Worm (Caenorhabditis elegans) whole organism, L4/young adult: ENCODE data around the gene ttn-1.

ENCODE experiments used
- W03F9.2 ChIP-seq: fragments of 150-350 bp; optimal IDR thresholded peaks from 2 replicates; lab custom pipeline; 2014; ENCODE audit warnings: missing biosample characterization, missing genetic modification characterization
- dao-5 ChIP-seq: sonication (generic microtip); optimal IDR thresholded peaks from 2 replicates; lab custom pipeline; 2016; ENCODE audit warnings: missing genotype, missing genetic modification characterization, moderate library complexity, missing compliant biosample characterization
- him-1 ChIP-seq: sonication (generic microtip); optimal IDR thresholded peaks from 2 replicates; lab custom pipeline; 2016; ENCODE audit warnings: missing genotype, missing genetic modification reagents, missing genetic modification characterization, missing compliant biosample characterization

Gene ttn-1

DNA sequence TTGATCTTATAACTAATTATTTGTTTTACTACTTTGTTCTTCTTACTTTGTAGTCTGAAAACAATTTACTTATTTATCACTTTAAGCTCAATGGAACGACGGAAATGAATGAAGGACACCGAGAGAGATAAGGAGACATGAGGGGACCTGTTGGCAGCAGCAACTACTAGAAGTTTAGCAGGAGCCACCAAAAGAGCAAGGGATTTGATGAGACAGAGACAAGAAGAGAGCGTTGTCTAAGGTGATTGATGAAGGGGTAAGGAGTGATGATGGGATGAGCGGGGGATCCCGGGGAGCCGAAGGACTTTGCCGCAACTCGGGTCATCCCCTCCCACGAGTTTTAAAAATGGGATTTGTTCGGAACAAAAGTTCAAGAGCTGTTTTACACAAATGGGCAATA lies at the start of gene ttn-1:
ttn-1 (minus strand) TSS at position 60 of the 400 bp plus-strand sequence.
- TF ChIP-seq dao-5 (no peak), W03F9.2 (tag; lab: Kevin White, UChicago) (no peak), him-1 (tag; lab: Kevin White, UChicago) (no peak)

DNA sequence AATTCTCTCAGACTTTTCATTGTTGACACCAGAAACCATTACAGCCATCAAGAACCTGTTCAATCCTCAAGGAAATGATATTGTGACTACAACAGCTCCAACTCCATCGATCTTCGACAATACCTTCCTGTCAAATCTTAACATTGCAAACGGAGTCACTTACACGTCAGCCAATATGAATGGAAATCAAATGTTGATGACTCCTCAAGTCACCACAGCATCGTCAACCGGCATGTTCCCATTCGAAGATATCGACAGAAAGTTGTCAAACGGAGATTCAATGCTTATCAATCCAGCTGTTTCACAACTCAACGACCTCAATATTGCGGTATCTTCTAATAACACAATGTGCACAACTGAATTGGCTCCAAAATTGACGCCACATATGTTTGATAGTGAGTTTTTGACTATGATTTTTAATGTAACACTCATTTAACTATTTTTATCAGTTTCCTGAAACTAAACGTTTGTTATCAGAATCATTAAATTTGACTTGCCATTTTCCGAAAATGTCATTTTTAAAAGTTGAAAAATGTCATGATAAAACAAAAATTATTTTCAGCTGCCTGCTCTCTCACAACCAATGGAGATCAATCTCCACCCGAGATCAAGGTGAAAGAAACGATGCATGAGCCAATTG lies 48.6 kb upstream of the ttn-1 start:
- TF ChIP-seq dao-5 (no peak), him-1 (tag; lab: Kevin White, UChicago) (no peak), W03F9.2 (tag; lab: Kevin White, UChicago) (no peak)

DNA sequence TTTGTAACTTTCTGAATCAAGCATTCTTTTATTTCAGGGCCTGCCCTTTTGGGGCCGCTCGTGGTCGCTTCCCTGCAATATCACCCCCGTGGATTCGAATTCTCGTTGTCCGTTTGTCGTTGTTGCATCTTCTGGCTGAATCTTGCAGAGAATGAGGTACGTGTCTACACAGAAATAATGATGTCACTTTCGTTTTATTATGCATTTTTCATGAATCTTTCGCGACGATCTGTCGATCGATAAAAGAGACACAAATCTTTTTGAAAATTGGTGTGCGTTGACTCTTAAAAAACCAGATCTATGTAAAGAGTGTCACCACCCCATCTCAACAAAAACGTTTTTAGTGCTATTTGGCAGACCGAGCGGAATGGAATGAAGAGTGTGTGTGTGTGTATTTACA lies 46.7 kb upstream of the ttn-1 start:
- TF ChIP-seq W03F9.2 (tag; lab: Kevin White, UChicago) (no peak), him-1 (tag; lab: Kevin White, UChicago) (no peak), dao-5 (no peak)

DNA sequence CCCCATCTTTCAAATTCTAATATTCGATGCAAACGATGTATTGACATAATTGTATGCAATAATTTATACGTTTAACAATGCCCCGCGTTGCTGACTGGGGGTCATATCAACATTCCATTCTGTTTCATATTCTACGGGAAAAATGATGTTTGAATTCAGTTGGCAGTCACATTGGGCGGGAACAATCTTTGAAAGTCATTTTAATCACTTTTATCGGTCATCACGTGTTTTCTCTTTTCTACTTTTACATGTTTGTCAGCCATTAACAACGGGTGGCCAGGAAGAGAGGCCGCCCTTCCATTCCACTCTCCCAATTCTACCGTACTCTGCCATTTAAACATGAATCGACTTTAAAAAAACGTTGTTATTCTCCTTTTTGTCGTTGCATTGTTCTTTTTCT lies 46.3 kb upstream of the ttn-1 start:
- no peak for TF ChIP-seq dao-5
- no peak for TF ChIP-seq him-1 (tag; lab: Kevin White, UChicago)
- no peak for TF ChIP-seq W03F9.2 (tag; lab: Kevin White, UChicago)

DNA sequence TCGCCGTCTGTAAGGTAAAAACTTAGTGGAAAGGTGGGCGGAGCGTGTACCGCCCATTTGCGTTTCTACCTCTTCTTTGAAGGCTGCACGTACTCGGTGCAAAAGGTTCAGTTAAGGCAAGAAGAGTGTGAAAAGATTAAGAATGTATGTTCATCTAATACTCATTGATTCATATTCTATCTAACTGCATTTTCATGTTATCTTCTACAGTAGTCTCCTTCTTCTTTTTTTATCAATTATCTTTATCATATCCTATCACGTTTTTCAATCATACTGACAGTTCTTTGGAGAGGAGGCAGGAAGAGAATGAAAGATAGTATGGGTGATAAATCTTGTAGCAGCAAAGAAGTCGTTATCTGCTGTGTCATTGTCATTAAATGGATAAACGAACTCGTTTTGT lies 45.0 kb upstream of the ttn-1 start:
- no peak for TF ChIP-seq W03F9.2 (tag; lab: Kevin White, UChicago)
- no peak for TF ChIP-seq dao-5
- TF ChIP-seq him-1 (tag; lab: Kevin White, UChicago): no peak

DNA sequence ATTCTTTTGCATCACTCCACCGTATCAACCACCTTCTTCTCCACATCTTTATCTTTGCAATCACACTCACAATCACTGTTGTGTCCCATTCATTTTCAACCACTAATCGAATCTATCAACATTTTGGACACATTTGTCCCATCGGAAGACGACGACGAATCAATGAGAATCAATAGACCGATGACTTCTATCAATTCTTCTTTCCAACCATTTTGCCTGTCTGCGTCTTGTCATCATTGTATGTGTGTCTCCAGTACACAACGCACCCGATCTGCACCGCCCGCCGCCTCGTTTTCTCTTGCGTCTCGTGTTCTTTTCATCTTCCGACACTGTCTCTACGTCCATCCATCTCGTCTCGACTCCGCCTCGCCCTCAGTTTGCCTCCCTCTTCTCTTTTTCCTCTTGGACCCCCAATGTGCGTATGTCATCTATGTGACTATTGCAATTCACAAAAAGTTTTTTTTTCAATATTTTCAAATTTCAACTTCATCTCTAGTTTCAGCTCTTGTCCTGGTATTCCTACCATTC lies 44.1 kb upstream of the ttn-1 start, which contains the start of gene dmd-7:
dmd-7 (plus strand) TSS at position 478 of the 528 bp plus-strand sequence.
- peak; percentile 16 for TF ChIP-seq W03F9.2 (tag; lab: Kevin White, UChicago)
- peak; percentile 46 for TF ChIP-seq him-1 (tag; lab: Kevin White, UChicago)
- TF ChIP-seq dao-5: no peak

DNA sequence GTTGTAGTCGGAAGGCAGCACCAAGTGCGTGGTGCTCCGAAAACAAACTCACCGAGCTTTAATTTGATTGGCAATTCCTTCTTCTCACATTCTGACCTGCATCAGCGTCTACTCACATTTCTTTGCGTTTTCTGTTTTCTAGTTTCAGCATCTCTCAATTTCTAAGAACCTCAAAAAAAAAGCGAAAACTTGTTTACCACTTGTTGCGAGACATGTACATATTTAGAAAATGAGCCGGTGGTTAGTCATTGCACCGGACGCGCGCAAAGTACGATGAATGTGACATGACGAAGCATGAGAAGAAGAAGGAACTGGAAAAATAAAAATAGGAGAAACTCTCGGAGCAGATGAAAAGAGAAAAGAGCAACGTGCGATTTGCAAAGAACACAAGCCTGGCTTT lies 42.2 kb upstream of the ttn-1 start:
- TF ChIP-seq him-1 (tag; lab: Kevin White, UChicago): peak; percentile 28
- TF ChIP-seq dao-5: no peak

DNA sequence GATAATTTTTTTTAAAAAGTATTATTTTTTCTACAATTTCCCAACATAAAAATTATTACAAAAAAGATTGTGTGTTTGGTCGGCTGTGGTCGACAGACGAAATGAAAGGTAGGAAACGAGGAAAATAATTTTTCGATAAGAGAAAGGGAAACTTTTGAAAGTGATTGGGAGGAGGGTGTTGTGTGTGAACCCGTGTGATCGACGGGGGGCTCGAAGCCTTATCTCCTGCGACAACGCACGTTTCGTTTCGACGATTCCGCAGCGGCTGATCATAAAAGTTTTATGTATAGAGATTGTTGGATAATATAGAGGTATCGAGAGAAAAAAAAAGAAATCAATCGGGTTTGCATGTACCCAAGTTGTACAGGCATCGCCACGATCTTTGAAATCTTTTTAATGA lies 40.8 kb upstream of the ttn-1 start:
- TF ChIP-seq W03F9.2 (tag; lab: Kevin White, UChicago) (no peak), dao-5 (no peak), him-1 (tag; lab: Kevin White, UChicago) (no peak)

DNA sequence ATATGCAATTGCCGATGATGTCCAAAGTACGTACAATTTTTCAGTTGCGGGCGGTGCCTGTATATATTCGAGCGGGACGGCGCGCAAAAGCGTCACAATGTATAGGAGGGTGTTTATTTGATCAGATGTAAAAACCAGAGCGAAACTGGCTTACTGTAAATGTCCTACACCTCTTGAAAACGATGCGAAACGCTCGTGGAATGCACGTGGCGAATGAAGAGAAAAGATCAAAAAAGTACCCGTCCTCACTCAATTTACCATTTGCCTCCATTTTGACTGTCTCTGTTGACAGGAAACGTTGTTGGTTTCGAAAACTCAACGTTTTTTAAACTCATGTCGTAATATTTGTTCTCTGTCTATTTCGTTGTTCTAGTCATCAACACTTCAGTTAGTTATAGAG lies 38.3 kb upstream of the ttn-1 start:
- TF ChIP-seq W03F9.2 (tag; lab: Kevin White, UChicago) (peak; percentile 21), dao-5 (no peak)

DNA sequence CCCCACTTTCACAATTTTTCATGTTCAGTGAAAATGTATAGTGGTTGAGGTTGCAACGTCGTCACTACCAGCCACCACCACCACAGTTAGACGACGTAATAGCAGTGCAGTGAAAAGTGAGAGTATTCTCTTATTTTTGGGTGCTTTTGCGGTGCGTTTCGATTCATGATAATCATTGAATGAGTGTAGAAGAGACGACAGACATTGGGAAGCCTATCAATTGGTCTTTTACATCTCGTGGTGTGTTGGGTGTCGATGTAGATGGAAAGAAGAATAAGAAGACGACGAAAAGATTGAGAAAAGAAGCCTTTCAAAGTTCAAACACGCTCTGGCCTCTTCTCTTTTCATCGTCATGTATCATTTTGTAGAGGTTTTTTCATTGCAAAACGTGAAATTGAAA lies 37.4 kb upstream of the ttn-1 start:
- TF ChIP-seq dao-5: no peak
- no peak for TF ChIP-seq W03F9.2 (tag; lab: Kevin White, UChicago)
- TF ChIP-seq him-1 (tag; lab: Kevin White, UChicago): no peak

DNA sequence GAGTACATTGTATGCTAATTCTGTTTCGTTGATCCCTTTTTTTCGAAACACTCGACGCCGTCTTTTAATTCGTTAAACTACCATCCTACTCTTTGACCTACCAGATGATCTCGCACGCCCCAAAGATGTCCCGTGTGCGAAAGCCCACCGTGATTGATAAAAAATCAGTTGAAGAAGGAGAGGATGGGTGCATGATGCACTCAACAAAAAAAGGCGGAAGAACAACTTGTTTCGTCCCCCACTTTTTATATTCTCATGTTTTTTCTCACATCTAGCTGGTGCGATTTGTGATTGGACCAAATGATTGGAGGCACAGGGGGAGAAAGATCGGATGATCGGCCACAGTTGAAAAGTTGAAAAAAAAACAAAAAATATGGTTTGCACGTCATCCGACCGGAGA lies 35.9 kb upstream of the ttn-1 start:
- TF ChIP-seq dao-5 (no peak), him-1 (tag; lab: Kevin White, UChicago) (no peak), W03F9.2 (tag; lab: Kevin White, UChicago) (no peak)

DNA sequence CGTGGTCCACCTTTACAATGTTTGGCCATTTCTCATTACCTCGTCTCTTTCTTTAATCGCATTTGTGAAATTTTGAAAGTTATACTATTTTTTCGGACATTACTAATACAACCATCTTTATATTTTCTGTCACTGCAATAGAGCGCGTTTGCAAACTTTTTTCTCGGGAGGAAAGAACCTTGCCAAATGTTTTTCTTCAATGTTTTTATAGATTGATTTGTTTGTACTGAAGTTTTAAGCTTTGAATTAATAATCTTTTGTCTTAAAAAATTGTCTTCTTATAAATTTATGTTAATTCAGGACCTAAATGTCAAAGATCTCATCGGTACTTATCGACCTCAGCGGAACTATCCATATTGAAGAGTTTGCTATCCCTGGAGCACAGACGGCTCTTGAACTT lies 32.4 kb upstream of the ttn-1 start, which contains the start of gene K08B12.3:
K08B12.3 (plus strand) TSS at position 301 of the 400 bp plus-strand sequence.
- TF ChIP-seq him-1 (tag; lab: Kevin White, UChicago) (no peak), dao-5 (no peak), W03F9.2 (tag; lab: Kevin White, UChicago) (no peak)

DNA sequence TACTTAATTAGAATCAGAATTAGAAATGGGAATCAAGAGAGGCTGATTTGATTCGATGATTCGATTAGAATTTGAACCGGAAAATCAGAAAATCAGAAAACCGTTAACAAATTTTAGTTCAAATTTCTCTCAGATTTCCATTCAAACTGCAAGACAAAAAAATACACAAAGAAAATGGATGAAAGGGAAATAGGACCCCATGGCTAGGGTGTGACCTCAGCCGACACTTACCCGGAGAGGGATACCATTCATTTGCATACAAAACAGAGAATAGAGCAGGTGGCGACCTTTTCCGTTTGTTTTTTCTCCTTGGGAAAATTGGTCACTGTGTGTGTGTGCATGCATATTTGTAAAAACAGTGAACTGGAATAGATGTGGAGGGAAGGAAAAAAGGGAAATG lies 31.5 kb upstream of the ttn-1 start:
- TF ChIP-seq dao-5 (no peak), W03F9.2 (tag; lab: Kevin White, UChicago) (no peak), him-1 (tag; lab: Kevin White, UChicago) (no peak)

DNA sequence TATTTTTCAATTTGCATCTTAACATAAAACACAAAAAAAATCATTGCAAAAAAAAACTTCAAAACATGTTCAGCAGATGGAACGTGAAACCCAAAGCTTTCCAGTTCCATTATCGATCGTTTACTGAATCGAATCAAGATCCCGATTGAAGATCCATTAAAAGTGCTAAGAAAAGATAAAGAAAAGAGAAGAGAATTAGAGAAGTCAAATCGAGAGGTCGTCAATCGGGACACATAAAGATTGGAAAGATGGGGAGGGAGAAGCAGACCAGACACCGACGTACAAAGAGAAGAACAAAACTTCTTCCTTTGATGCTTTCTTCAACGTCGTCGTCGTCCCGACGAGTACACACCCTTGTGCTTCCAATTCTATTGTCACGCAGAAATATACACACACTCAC lies 30.5 kb upstream of the ttn-1 start:
- TF ChIP-seq him-1 (tag; lab: Kevin White, UChicago) (peak; percentile 10), dao-5 (no peak), W03F9.2 (tag; lab: Kevin White, UChicago) (no peak)

DNA sequence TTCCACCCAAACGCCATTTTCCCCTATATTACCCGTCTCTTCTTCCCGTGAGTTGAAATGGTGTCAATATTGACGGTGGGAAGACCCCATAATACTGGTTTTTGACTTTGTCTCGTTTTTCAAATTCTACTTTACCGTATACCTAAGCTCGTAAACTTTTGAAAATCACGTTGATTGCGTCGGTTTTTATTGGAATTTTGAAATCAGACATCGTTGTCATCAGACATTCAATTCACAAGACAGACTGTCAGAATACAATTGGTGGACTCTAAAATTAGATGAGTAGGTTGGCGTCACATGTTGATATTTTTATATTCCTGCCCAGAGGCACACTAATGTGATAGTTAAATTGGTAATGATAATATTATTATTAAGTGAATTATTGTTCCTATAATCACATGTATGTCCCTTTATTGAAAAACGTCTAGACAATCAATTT lies 29.5 kb upstream of the ttn-1 start:
- TF ChIP-seq dao-5 (no peak), him-1 (tag; lab: Kevin White, UChicago) (no peak), W03F9.2 (tag; lab: Kevin White, UChicago) (no peak)
